Fruit fly (Drosophila melanogaster) whole organism, prepupa: ENCODE measurements around the gene CG33080.

Source experiments
- CG11762 ChIP-seq: fragments of 200-800 bp; sonication (Bioruptor generic); optimal IDR thresholded peaks from 3 replicates; lab custom pipeline; 2016; ENCODE audit warnings: missing biosample characterization, missing genetic modification characterization; ENCODE audit not compliant: insufficient read depth
- CG6792 ChIP-seq: fragments of 200-800 bp; sonication (Bioruptor generic); optimal IDR thresholded peaks from 3 replicates; lab custom pipeline; 2016; ENCODE audit warnings: missing biosample characterization, missing genetic modification characterization
- CG6854 ChIP-seq: fragments of 200-800 bp; sonication (Bioruptor generic); optimal IDR thresholded peaks from 2 replicates; lab custom pipeline; 2017; ENCODE audit warnings: missing biosample characterization, mild to moderate bottlenecking, missing genetic modification characterization
- CG7368 ChIP-seq: fragments of 200-800 bp; sonication (Bioruptor generic); optimal IDR thresholded peaks from 3 replicates; lab custom pipeline; 2016; ENCODE audit warnings: missing biosample characterization, missing genetic modification characterization
- Ets96B ChIP-seq: fragments of 200-800 bp; optimal IDR thresholded peaks from 2 replicates; lab custom pipeline; 2019; ENCODE audit warnings: missing biosample characterization, mild to moderate bottlenecking, missing genetic modification characterization, moderate library complexity
- Gug ChIP-seq: fragments of 200-800 bp; sonication (Bioruptor generic); IDR thresholded peaks from 2 replicates; pipeline ENCODE4 v1.3.6; 2022; ENCODE audit warnings: missing biosample characterization, missing genetic modification characterization
- Hr38 ChIP-seq: sonication (Bioruptor generic); optimal IDR thresholded peaks from 2 replicates; lab custom pipeline; 2016; ENCODE audit warnings: missing biosample characterization, missing genetic modification characterization
- Met ChIP-seq: fragments of 200-800 bp; sonication (Bioruptor generic); optimal IDR thresholded peaks from 3 replicates; lab custom pipeline; 2016; ENCODE audit warnings: missing biosample characterization, missing genetic modification characterization
- OdsH ChIP-seq: fragments of 200-800 bp; sonication (Bioruptor generic); optimal IDR thresholded peaks from 3 replicates; lab custom pipeline; 2016; ENCODE audit warnings: missing biosample characterization, missing genetic modification characterization
- eg ChIP-seq: fragments of 200-800 bp; sonication (Bioruptor generic); IDR thresholded peaks from 3 replicates; pipeline ENCODE4 v1.3.6; 2022; ENCODE audit warnings: missing biosample characterization, missing genetic modification characterization
- topi ChIP-seq: fragments of 200-800 bp; sonication (Bioruptor generic); optimal IDR thresholded peaks from 3 replicates; lab custom pipeline; 2016; ENCODE audit warnings: missing biosample characterization, missing genetic modification characterization

- TF ChIP-seq eg (GFP tag; lab: Robert Waterston, UW) = peak; percentile 49; the same call in 1 of the 3 replicates
- TF ChIP-seq CG11762 (GFP tag; lab: Kevin White, UChicago) = peak; percentile 41
- peak; percentile 60 for TF ChIP-seq Ets96B (tag; lab: Kevin White, UChicago)
- TF ChIP-seq OdsH (GFP tag; lab: Kevin White, UChicago) = peak; percentile 70
- TF ChIP-seq Met (GFP tag; lab: Kevin White, UChicago) = peak; percentile 73
- no peak for TF ChIP-seq Hr38 (GFP tag; lab: Kevin White, UChicago)
- TF ChIP-seq CG7368 (GFP tag; lab: Kevin White, UChicago) = peak; percentile 48
- peak; percentile 57 for TF ChIP-seq Gug (GFP tag; lab: Robert Waterston, UW)
- TF ChIP-seq CG6854 (GFP tag; lab: Kevin White, UChicago) = no peak
- TF ChIP-seq CG6792 (GFP tag; lab: Kevin White, UChicago) = peak; percentile 70
- TF ChIP-seq topi = peak; percentile 74
Measured at dm6 chrX:5699824-5700498, 17.6 kb downstream of the CG33080 start.
